Fruit fly (Drosophila melanogaster) whole organism, prepupa: ENCODE data around the gene CG17637.

Experiments
- Blimp-1 ChIP-seq: fragments of 200-800 bp; sonication (Bioruptor generic); optimal IDR thresholded peaks from 3 replicates; lab custom pipeline; 2017; ENCODE audit warnings: missing biosample characterization, missing genetic modification characterization, mild to moderate bottlenecking, moderate library complexity, missing genetic modification reagents
- CG10631 ChIP-seq: fragments of 200-800 bp; sonication (Bioruptor generic); optimal IDR thresholded peaks from 2 replicates; lab custom pipeline; 2016; ENCODE audit warnings: missing biosample characterization, missing genetic modification characterization
- CG10669 ChIP-seq: fragments of 200-800 bp; sonication (Bioruptor generic); optimal IDR thresholded peaks from 3 replicates; lab custom pipeline; 2018; ENCODE audit warnings: missing biosample characterization, mild to moderate bottlenecking, missing genetic modification characterization, moderate library complexity
- CG11294 ChIP-seq: fragments of 200-800 bp; sonication (Bioruptor generic); IDR thresholded peaks from 2 replicates; pipeline ENCODE4 v1.3.6; 2022; ENCODE audit warnings: missing biosample characterization, missing genetic modification characterization
- CG11762 ChIP-seq: fragments of 200-800 bp; sonication (Bioruptor generic); optimal IDR thresholded peaks from 3 replicates; lab custom pipeline; 2016; ENCODE audit warnings: missing biosample characterization, missing genetic modification characterization; ENCODE audit not compliant: insufficient read depth
- CG11902 ChIP-seq: fragments of 200-800 bp; sonication (Bioruptor generic); optimal IDR thresholded peaks from 3 replicates; lab custom pipeline; 2016; ENCODE audit warnings: missing biosample characterization, missing genetic modification characterization
- CG1621 ChIP-seq: fragments of 200-800 bp; sonication (Bioruptor generic); optimal IDR thresholded peaks from 3 replicates; lab custom pipeline; 2018; ENCODE audit warnings: missing biosample characterization, mild to moderate bottlenecking, missing genetic modification characterization
- CG16779 ChIP-seq: fragments of 200-800 bp; sonication (Bioruptor generic); optimal IDR thresholded peaks from 3 replicates; lab custom pipeline; 2017; ENCODE audit warnings: missing biosample characterization, mild to moderate bottlenecking, missing genetic modification characterization
- CG3032 ChIP-seq: fragments of 200-800 bp; optimal IDR thresholded peaks from 2 replicates; lab custom pipeline; 2019; ENCODE audit warnings: missing biosample characterization, mild to moderate bottlenecking, missing genetic modification characterization, moderate library complexity
- CG31627 ChIP-seq: fragments of 200-800 bp; sonication (Bioruptor generic); optimal IDR thresholded peaks from 3 replicates; lab custom pipeline; 2016; ENCODE audit warnings: missing biosample characterization, missing genetic modification characterization
- CG32006 ChIP-seq: fragments of 200-800 bp; sonication (Bioruptor generic); optimal IDR thresholded peaks from 3 replicates; lab custom pipeline; 2017; ENCODE audit warnings: missing biosample characterization, mild to moderate bottlenecking, missing genetic modification characterization
- CG34406 ChIP-seq: fragments of 200-800 bp; sonication (Bioruptor generic); optimal IDR thresholded peaks from 3 replicates; lab custom pipeline; 2016; ENCODE audit warnings: missing biosample characterization, missing genetic modification characterization
- CG3919 ChIP-seq: fragments of 200-800 bp; sonication (Bioruptor generic); optimal IDR thresholded peaks from 3 replicates; lab custom pipeline; 2016; ENCODE audit warnings: missing biosample characterization, missing genetic modification characterization
- CG4318 ChIP-seq: fragments of 200-800 bp; sonication (Bioruptor generic); optimal IDR thresholded peaks from 3 replicates; lab custom pipeline; 2017; ENCODE audit warnings: missing biosample characterization, mild to moderate bottlenecking, missing genetic modification characterization
- CG6163 ChIP-seq: fragments of 200-800 bp; sonication (Bioruptor generic); IDR thresholded peaks from 3 replicates; pipeline ENCODE4 v1.3.6; 2022; ENCODE audit warnings: missing biosample characterization, missing genetic modification characterization
- CG6792 ChIP-seq: fragments of 200-800 bp; sonication (Bioruptor generic); optimal IDR thresholded peaks from 3 replicates; lab custom pipeline; 2016; ENCODE audit warnings: missing biosample characterization, missing genetic modification characterization
- CG6854 ChIP-seq: fragments of 200-800 bp; sonication (Bioruptor generic); optimal IDR thresholded peaks from 2 replicates; lab custom pipeline; 2017; ENCODE audit warnings: missing biosample characterization, mild to moderate bottlenecking, missing genetic modification characterization
- CG7368 ChIP-seq: fragments of 200-800 bp; sonication (Bioruptor generic); optimal IDR thresholded peaks from 3 replicates; lab custom pipeline; 2016; ENCODE audit warnings: missing biosample characterization, missing genetic modification characterization
- CG8119 ChIP-seq: fragments of 200-800 bp; sonication (Bioruptor generic); IDR thresholded peaks from 3 replicates; pipeline ENCODE4 v1.3.6; 2022; ENCODE audit warnings: missing biosample characterization, missing genetic modification characterization
- CG8319 ChIP-seq: fragments of 200-800 bp; sonication (Bioruptor generic); optimal IDR thresholded peaks from 3 replicates; lab custom pipeline; 2016; ENCODE audit warnings: missing biosample characterization, missing genetic modification characterization
- CG8632 ChIP-seq: fragments of 200-800 bp; sonication (Bioruptor generic); optimal IDR thresholded peaks from 3 replicates; lab custom pipeline; 2016; ENCODE audit warnings: missing biosample characterization, missing genetic modification characterization
- CG9139 ChIP-seq: fragments of 200-800 bp; sonication (Bioruptor generic); optimal IDR thresholded peaks from 3 replicates; lab custom pipeline; 2017; ENCODE audit warnings: missing biosample characterization, mild to moderate bottlenecking, missing genetic modification characterization
- Eip75B ChIP-seq: fragments of 200-800 bp; sonication (Bioruptor generic); optimal IDR thresholded peaks from 3 replicates; lab custom pipeline; 2016; ENCODE audit warnings: missing biosample characterization, missing genetic modification characterization
- Eip78C ChIP-seq: fragments of 200-800 bp; sonication (Bioruptor generic); peaks from one replicate; lab custom pipeline; 2016; ENCODE audit warnings: missing biosample characterization, missing genetic modification characterization
- Eip93F ChIP-seq: fragments of 200-800 bp; sonication (Bioruptor generic); optimal IDR thresholded peaks from 2 replicates; lab custom pipeline; 2016; ENCODE audit warnings: missing biosample characterization, mild to moderate bottlenecking, missing genetic modification characterization
- Ets21C ChIP-seq: fragments of 200-800 bp; sonication (Bioruptor generic); optimal IDR thresholded peaks from 3 replicates; lab custom pipeline; 2016; ENCODE audit warnings: missing biosample characterization, missing genetic modification characterization
- Ets96B ChIP-seq: fragments of 200-800 bp; optimal IDR thresholded peaks from 2 replicates; lab custom pipeline; 2019; ENCODE audit warnings: missing biosample characterization, mild to moderate bottlenecking, missing genetic modification characterization, moderate library complexity
- Gug ChIP-seq: fragments of 200-800 bp; sonication (Bioruptor generic); IDR thresholded peaks from 2 replicates; pipeline ENCODE4 v1.3.6; 2022; ENCODE audit warnings: missing biosample characterization, missing genetic modification characterization
- Hr39 ChIP-seq: fragments of 200-800 bp; sonication (Bioruptor generic); optimal IDR thresholded peaks from 2 replicates; lab custom pipeline; 2016; ENCODE audit warnings: missing biosample characterization, missing genetic modification characterization
- Hr4 ChIP-seq: fragments of 200-800 bp; sonication (Bioruptor generic); optimal IDR thresholded peaks from 3 replicates; lab custom pipeline; 2016; ENCODE audit warnings: missing biosample characterization, missing genetic modification characterization
- Lpt ChIP-seq: fragments of 200-800 bp; sonication (Bioruptor generic); optimal IDR thresholded peaks from 3 replicates; lab custom pipeline; 2016; ENCODE audit warnings: missing biosample characterization, missing genetic modification characterization
- Met ChIP-seq: fragments of 200-800 bp; sonication (Bioruptor generic); optimal IDR thresholded peaks from 3 replicates; lab custom pipeline; 2016; ENCODE audit warnings: missing biosample characterization, missing genetic modification characterization
- OdsH ChIP-seq: fragments of 200-800 bp; sonication (Bioruptor generic); optimal IDR thresholded peaks from 3 replicates; lab custom pipeline; 2016; ENCODE audit warnings: missing biosample characterization, missing genetic modification characterization
- Smox ChIP-seq: fragments of 200-800 bp; sonication (Bioruptor generic); optimal IDR thresholded peaks from 3 replicates; lab custom pipeline; 2016; ENCODE audit warnings: missing biosample characterization, missing genetic modification characterization
- Sox102F ChIP-seq: fragments of 200-800 bp; sonication (Bioruptor generic); optimal IDR thresholded peaks from 2 replicates; lab custom pipeline; 2016; ENCODE audit warnings: missing biosample characterization, mild to moderate bottlenecking, missing genetic modification characterization
- Sox14 ChIP-seq: fragments of 200-800 bp; sonication (Bioruptor generic); optimal IDR thresholded peaks from 3 replicates; lab custom pipeline; 2016; ENCODE audit warnings: missing biosample characterization, missing genetic modification characterization
- Sox15 ChIP-seq: fragments of 200-800 bp; sonication (Bioruptor generic); optimal IDR thresholded peaks from 3 replicates; lab custom pipeline; 2016; ENCODE audit warnings: missing biosample characterization, missing genetic modification characterization
- achi ChIP-seq: fragments of 200-800 bp; sonication (Bioruptor generic); optimal IDR thresholded peaks from 3 replicates; lab custom pipeline; 2016; ENCODE audit warnings: missing biosample characterization, missing genetic modification characterization
- cyc ChIP-seq: fragments of 200-800 bp; sonication (Bioruptor generic); optimal IDR thresholded peaks from 3 replicates; lab custom pipeline; 2016; ENCODE audit warnings: missing biosample characterization, missing genetic modification characterization
- dsx ChIP-seq: fragments of 200-800 bp; optimal IDR thresholded peaks from 3 replicates; lab custom pipeline; 2019; ENCODE audit warnings: missing biosample characterization, mild to moderate bottlenecking, missing genetic modification characterization, moderate library complexity; ENCODE audit not compliant: poor library complexity, severe bottlenecking
- esn ChIP-seq: fragments of 200-800 bp; sonication (Bioruptor generic); optimal IDR thresholded peaks from 2 replicates; lab custom pipeline; 2016; ENCODE audit warnings: missing biosample characterization, mild to moderate bottlenecking, missing genetic modification characterization, moderate library complexity
- fd59A ChIP-seq: fragments of 200-800 bp; sonication (Bioruptor generic); optimal IDR thresholded peaks from 2 replicates; lab custom pipeline; 2017; ENCODE audit warnings: missing biosample characterization, mild to moderate bottlenecking, missing genetic modification characterization, missing genetic modification reagents
- fd85E ChIP-seq: fragments of 200-800 bp; sonication (Bioruptor generic); optimal IDR thresholded peaks from 3 replicates; lab custom pipeline; 2016; ENCODE audit warnings: missing biosample characterization, missing genetic modification characterization
- lz ChIP-seq: fragments of 200-800 bp; sonication (Bioruptor generic); optimal IDR thresholded peaks from 3 replicates; lab custom pipeline; 2016; ENCODE audit warnings: missing biosample characterization, missing genetic modification characterization
- net ChIP-seq: fragments of 200-800 bp; sonication (Bioruptor generic); optimal IDR thresholded peaks from 3 replicates; lab custom pipeline; 2016; ENCODE audit warnings: missing biosample characterization, missing genetic modification characterization
- pdm3 ChIP-seq: fragments of 200-800 bp; sonication (Bioruptor generic); optimal IDR thresholded peaks from 3 replicates; lab custom pipeline; 2016; ENCODE audit warnings: missing biosample characterization, missing genetic modification characterization
- spab ChIP-seq: fragments of 200-800 bp; sonication (Bioruptor generic); optimal IDR thresholded peaks from 2 replicates; lab custom pipeline; 2017; ENCODE audit warnings: missing biosample characterization, mild to moderate bottlenecking, missing genetic modification characterization, missing genetic modification reagents
- ss ChIP-seq, 2 experiments: fragments of 200-800 bp; sonication (Bioruptor generic); optimal IDR thresholded peaks; 2 replicates in 1 of 2; 3 replicates in 1 of 2; lab custom pipeline; 2017 to 2018; ENCODE audit warnings: mild to moderate bottlenecking in 2 of 2, missing biosample characterization in 2 of 2, missing genetic modification characterization in 2 of 2, moderate library complexity in 1 of 2
- svp ChIP-seq: fragments of 200-800 bp; sonication (Bioruptor generic); peaks from one replicate; lab custom pipeline; 2016; ENCODE audit warnings: missing biosample characterization, missing genetic modification characterization
- topi ChIP-seq: fragments of 200-800 bp; sonication (Bioruptor generic); optimal IDR thresholded peaks from 3 replicates; lab custom pipeline; 2016; ENCODE audit warnings: missing biosample characterization, missing genetic modification characterization
- vri ChIP-seq: fragments of 200-800 bp; sonication (Bioruptor generic); optimal IDR thresholded peaks from 3 replicates; lab custom pipeline; 2016; ENCODE audit warnings: missing biosample characterization, mild to moderate bottlenecking, missing genetic modification characterization

CG17637 gene

dm6 chr3L:20526196-20526740 is 22.3 kb downstream of the CG17637 start, which contains the start of gene Nubp2:
TSS of gene Nubp2 (plus strand) at chr3L:20526576.
- TF ChIP-seq CG11762 (GFP tag; lab: Kevin White, UChicago) = peak; percentile 95
- TF ChIP-seq Eip93F = peak; percentile 93
- TF ChIP-seq CG3032 = peak; percentile 97
- peak; percentile 72 for TF ChIP-seq CG9139 (GFP tag; lab: Kevin White, UChicago)
- peak; percentile 97 for TF ChIP-seq Eip78C (GFP tag; lab: Kevin White, UChicago)
- TF ChIP-seq spab = peak; percentile 83
- peak; percentile 90 for TF ChIP-seq CG7368 (GFP tag; lab: Kevin White, UChicago)
- TF ChIP-seq Lpt (GFP tag; lab: Kevin White, UChicago) = peak; percentile 91
- peak; percentile 93 for TF ChIP-seq Ets21C
- peak; percentile 92 for TF ChIP-seq Ets96B (tag; lab: Kevin White, UChicago)
- peak; percentile 96 for TF ChIP-seq pdm3 (GFP tag; lab: Kevin White, UChicago)
- TF ChIP-seq CG1621 (tag; lab: Kevin White, UChicago) = peak; percentile 85
- TF ChIP-seq CG11294 (GFP tag; lab: Robert Waterston, UW) = peak; percentile 90
- peak; percentile 94 for TF ChIP-seq topi (GFP tag; lab: Kevin White, UChicago)
- TF ChIP-seq fd85E = peak; percentile 82
- peak; percentile 93 for TF ChIP-seq Sox102F (GFP tag; lab: Kevin White, UChicago)
- TF ChIP-seq CG8319 (GFP tag; lab: Kevin White, UChicago) = peak; percentile 92
- peak; percentile 95 for TF ChIP-seq Sox14 (GFP tag; lab: Kevin White, UChicago)
- TF ChIP-seq net (GFP tag; lab: Kevin White, UChicago) = peak; percentile 91
- TF ChIP-seq Sox15 (GFP tag; lab: Kevin White, UChicago) = peak; percentile 96
- peak; percentile 63 for TF ChIP-seq CG6854 (GFP tag; lab: Kevin White, UChicago)
- TF ChIP-seq CG10631 (GFP tag; lab: Kevin White, UChicago) = peak; percentile 98
- peak; percentile 91 for TF ChIP-seq CG6792 (GFP tag; lab: Kevin White, UChicago)
- peak; percentile 95 for TF ChIP-seq CG4318 (GFP tag; lab: Kevin White, UChicago)
- TF ChIP-seq CG8119 (GFP tag; lab: Robert Waterston, UW) = peak; percentile 93
- TF ChIP-seq CG3919 (GFP tag; lab: Kevin White, UChicago) = peak; percentile 93
- TF ChIP-seq Hr39 = peak; percentile 95
- peak; percentile 86 for TF ChIP-seq vri (GFP tag; lab: Kevin White, UChicago)
- TF ChIP-seq CG16779 (tag; lab: Kevin White, UChicago) = peak; percentile 64
- TF ChIP-seq CG32006 (GFP tag; lab: Kevin White, UChicago) = peak; percentile 96
- peak; percentile 93 for TF ChIP-seq CG11902 (GFP tag; lab: Kevin White, UChicago)
- peak; percentile 89 for TF ChIP-seq dsx (GFP tag; lab: Kevin White, UChicago)
- TF ChIP-seq CG34406 = peak; percentile 94
- TF ChIP-seq Eip75B (GFP tag; lab: Kevin White, UChicago) = peak; percentile 96
- peak; percentile 97 for TF ChIP-seq svp (GFP tag; lab: Kevin White, UChicago)
- peak; percentile 90 for TF ChIP-seq Gug (GFP tag; lab: Robert Waterston, UW)
- peak; percentile 97 for TF ChIP-seq esn
- TF ChIP-seq cyc (GFP tag; lab: Kevin White, UChicago) = peak; percentile 95
- TF ChIP-seq Smox (GFP tag; lab: Kevin White, UChicago) = peak; percentile 95
- peak; percentile 95 for TF ChIP-seq Met (GFP tag; lab: Kevin White, UChicago)
- peak; percentile 92 for TF ChIP-seq fd59A (GFP tag; lab: Kevin White, UChicago)
- peak; percentile 83 to 93 for TF ChIP-seq ss (GFP tag; optimal IDR thresholded peaks at IDR 0.05; lab: Kevin White, UChicago)
- peak; percentile 96 for TF ChIP-seq CG31627 (GFP tag; lab: Kevin White, UChicago)
- TF ChIP-seq CG8632 (GFP tag; lab: Kevin White, UChicago) = peak; percentile 93
- peak; percentile 74 for TF ChIP-seq Blimp-1 (GFP tag; lab: Kevin White, UChicago)
- peak; percentile 94 for TF ChIP-seq achi (GFP tag; lab: Kevin White, UChicago)
- peak; percentile 97 for TF ChIP-seq lz
- peak; percentile 96 for TF ChIP-seq Hr4 (GFP tag; lab: Kevin White, UChicago)
- TF ChIP-seq CG10669 (GFP tag; lab: Kevin White, UChicago) = peak; percentile 92
- peak; percentile 97 for TF ChIP-seq OdsH
- peak; percentile 93 for TF ChIP-seq CG6163 (GFP tag; lab: Robert Waterston, UW)
